Worm (Caenorhabditis elegans) whole organism, late embryonic: ENCODE data around the gene srsx-13.

Experiments used
- ceh-34 ChIP-seq: sonication (generic microtip); optimal IDR thresholded peaks from 2 replicates; lab custom pipeline; 2016; ENCODE audit warnings: mild to moderate bottlenecking, missing genetic modification characterization, missing compliant biosample characterization
- hlh-8 ChIP-seq: sonication (generic microtip); optimal IDR thresholded peaks from 2 replicates; lab custom pipeline; 2016; ENCODE audit warnings: missing genotype, missing genetic modification characterization, missing compliant biosample characterization
- pag-3 ChIP-seq: sonication (generic microtip); optimal IDR thresholded peaks from 2 replicates; lab custom pipeline; 2016; ENCODE audit warnings: missing compliant biosample characterization, missing genetic modification characterization, borderline replicate concordance
- pha-2 ChIP-seq: sonication (generic microtip); optimal IDR thresholded peaks from 2 replicates; lab custom pipeline; 2017; ENCODE audit warnings: mild to moderate bottlenecking, missing genetic modification characterization, missing compliant biosample characterization
- sox-4 ChIP-seq: sonication (generic microtip); optimal IDR thresholded peaks from 2 replicates; lab custom pipeline; 2017; ENCODE audit warnings: mild to moderate bottlenecking, missing genetic modification characterization, inconsistent platforms, missing compliant biosample characterization
- tbx-2 ChIP-seq: sonication (generic microtip); optimal IDR thresholded peaks from 2 replicates; lab custom pipeline; 2016; ENCODE audit warnings: missing genetic modification characterization, missing compliant biosample characterization

- TF ChIP-seq hlh-8 (tag; lab: Kevin White, UChicago) (no peak), pag-3 (no peak), sox-4 (tag; lab: Kevin White, UChicago) (no peak), pha-2 (tag; lab: Kevin White, UChicago) (no peak), ceh-34 (tag; lab: Kevin White, UChicago) (no peak), tbx-2 (tag; lab: Kevin White, UChicago) (no peak)
Measured at ce11 chrV:4956529-4956928, 26.5 kb downstream of the srsx-13 start, which contains the start of gene str-208.
